Worm (Caenorhabditis elegans): Measurements from ENCODE around the gene ZK1321.4.

The ZK1321.4 gene

DNA sequence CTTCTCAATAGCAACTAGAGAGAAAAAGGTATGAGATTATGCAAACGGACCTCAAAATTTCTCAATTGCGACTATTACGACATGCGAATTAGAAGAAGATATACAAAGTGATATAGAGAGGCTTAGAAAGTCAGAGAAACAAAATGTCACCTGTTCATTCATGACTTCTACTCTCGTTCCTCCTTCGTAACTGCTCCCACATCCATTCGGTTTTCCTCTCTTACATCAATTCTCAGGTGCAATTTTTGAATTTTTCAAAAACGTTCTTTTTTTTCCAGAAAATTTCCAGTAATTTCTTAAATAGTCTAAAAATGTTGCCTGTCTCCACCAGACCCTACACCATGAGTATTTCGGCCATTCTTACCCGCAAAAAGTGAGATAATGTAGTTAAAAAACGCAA lies 9.0 kb downstream of the ZK1321.4 start:
- no peak for TF ChIP-seq unc-39 (tag; optimal IDR thresholded peaks at IDR 0.05)
- no peak for TF ChIP-seq nhr-28 (tag; optimal IDR thresholded peaks at IDR 0.05)
- no peak for TF ChIP-seq hmg-11 (tag; optimal IDR thresholded peaks at IDR 0.05)

DNA sequence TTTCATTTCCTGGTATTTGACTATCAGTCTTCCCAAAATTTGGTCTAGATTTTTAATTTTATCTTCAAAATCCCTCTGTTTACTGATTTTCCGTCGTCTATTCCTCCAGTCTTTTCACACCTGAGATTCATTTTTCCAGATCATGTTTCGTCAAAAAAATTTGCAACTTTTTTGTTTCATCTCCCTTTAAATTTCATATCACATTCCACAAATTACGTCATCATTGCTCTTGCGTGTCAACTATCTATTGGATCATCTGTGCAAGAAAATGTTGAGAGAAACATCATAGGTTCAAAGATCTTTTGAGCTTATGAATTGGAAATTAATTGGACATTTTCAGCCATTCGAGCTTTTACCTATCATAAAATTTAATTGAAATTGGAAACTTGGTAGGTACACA lies 14.4 kb downstream of the ZK1321.4 start:
- TF ChIP-seq nhr-11 (tag; optimal IDR thresholded peaks at IDR 0.05), result peak; percentile 60
- no peak for TF ChIP-seq daf-12 (tag; optimal IDR thresholded peaks at IDR 0.05)
- no peak for TF ChIP-seq nhr-12 (tag; optimal IDR thresholded peaks at IDR 0.05)
- TF ChIP-seq nfya-1 (tag; optimal IDR thresholded peaks at IDR 0.05; ENCODE audit: insufficient read depth), result peak; percentile 26

DNA sequence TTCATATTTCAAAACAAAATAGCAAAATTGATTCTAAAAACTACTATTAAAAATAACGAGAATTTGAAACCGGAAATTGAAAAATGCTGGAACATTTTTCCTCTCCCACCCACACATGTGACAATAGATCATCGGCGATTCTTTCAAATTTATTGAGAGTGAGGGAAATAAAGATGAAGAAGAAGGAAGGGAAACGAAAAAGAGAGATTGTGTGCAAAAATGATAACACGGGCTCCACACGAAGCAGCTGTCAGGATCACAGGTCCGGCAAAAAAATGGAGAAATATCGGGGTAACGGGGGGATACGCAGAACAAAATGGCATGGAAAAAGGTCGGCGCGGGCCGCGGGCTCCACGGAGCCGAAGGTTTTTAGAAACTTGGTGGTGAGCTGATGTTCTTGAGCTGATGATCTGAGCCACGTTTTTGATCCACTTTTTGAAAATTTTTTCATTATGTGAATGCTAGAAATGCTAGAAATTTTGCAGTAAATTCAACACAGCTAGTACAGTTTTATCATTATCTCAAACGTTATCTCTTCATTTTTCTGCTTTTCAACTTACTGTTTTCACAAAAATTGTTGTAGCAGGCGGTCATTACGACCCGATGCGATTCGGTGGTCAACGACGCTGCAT lies 16.0 kb downstream of the ZK1321.4 start, which contains the start of gene shk-1:
TSS of gene shk-1 (plus strand) at position 582 of the 632 bp plus-strand sequence.
- no peak for TF ChIP-seq skn-1 (tag; optimal IDR thresholded peaks at IDR 0.05)
- no peak for TF ChIP-seq fkh-2 (tag; optimal IDR thresholded peaks at IDR 0.05)
- TF ChIP-seq nhr-11 (tag; optimal IDR thresholded peaks at IDR 0.05), result peak; percentile 40
- TF ChIP-seq eor-1 (tag; optimal IDR thresholded peaks at IDR 0.05), result no peak
- TF ChIP-seq nfya-1 (tag; optimal IDR thresholded peaks at IDR 0.05; ENCODE audit: insufficient read depth), result peak; percentile 31

DNA sequence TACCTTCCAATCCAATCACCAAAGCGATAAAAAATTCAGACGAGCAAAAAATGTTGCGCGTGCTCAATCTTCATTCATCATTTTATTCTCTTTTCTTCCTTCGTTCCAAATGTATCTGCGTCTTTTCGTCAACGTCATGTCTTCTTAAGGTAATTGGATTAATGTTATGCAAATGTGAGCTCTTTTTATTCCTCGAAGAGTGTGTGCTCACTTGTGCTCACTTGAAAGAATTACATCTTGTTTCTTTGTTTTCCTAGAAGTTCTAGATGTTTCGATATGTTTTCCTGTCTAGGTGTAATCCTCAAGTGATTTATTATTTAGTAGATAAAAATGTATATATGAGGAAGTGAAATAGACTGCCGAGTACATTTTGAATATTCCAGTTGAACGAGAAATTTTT lies 18.3 kb downstream of the ZK1321.4 start:
- TF ChIP-seq fkh-10 (GFP tag; optimal IDR thresholded peaks at IDR 0.05) (peak; percentile 45), ceh-82 (tag; optimal IDR thresholded peaks at IDR 0.05) (no peak)

DNA sequence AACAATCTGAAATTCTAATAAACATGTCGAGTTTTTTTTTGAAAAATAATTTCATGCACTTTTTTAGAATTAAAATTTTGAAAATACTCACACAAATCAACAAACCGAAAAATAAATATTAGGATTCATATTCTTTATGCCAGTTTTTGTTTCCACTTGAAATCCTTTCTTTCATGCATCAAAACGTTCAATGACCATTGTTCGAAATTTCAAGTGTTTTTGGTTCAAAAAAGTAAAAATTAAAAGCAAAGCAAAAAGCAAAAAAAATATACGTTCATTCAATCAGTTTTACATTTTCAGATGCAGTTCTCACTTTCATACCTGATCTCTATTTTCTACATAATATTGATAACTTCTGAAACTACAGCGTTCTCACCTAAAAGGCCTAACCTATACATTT lies 20.0 kb downstream of the ZK1321.4 start, which contains the start of gene ZK1321.1:
TSS of gene ZK1321.1 (plus strand) at position 301 of the 400 bp plus-strand sequence.
- no peak for TF ChIP-seq nhr-76 (tag; optimal IDR thresholded peaks at IDR 0.05)
- no peak for TF ChIP-seq fkh-10 (GFP tag; optimal IDR thresholded peaks at IDR 0.05)
- TF ChIP-seq eor-1 (tag; optimal IDR thresholded peaks at IDR 0.05), result no peak
- TF ChIP-seq nhr-23 (tag; optimal IDR thresholded peaks at IDR 0.05), result no peak
- no peak for TF ChIP-seq nhr-28 (tag; optimal IDR thresholded peaks at IDR 0.05)
- no peak for TF ChIP-seq nfya-1 (tag; optimal IDR thresholded peaks at IDR 0.05; ENCODE audit: insufficient read depth)
- no peak for TF ChIP-seq ZK546.5 (tag; optimal IDR thresholded peaks at IDR 0.05)
- TF ChIP-seq unc-62 (GFP tag; optimal IDR thresholded peaks at IDR 0.05), result no peak
- no peak for TF ChIP-seq elt-3 (tag; optimal IDR thresholded peaks at IDR 0.05)

DNA sequence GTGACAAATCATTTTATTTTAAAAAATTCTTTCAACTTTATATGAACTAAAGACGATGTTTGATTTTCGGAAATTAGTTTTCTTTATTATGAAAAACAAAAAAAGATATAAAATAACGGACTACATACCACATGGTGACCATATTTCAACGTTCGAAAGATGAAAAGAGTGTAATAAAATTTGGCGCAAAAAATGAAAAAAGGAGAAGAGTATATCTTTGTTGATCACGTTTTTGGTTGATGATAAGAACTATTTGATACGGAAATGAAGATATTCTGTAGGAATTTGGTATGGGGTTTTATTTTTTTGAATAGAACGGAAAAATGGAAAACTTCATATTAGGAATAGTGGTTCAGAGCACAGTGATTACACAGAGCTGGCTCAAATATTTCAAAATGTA lies 20.7 kb downstream of the ZK1321.4 start, which contains the start of gene Y53C12B.7:
TSS of gene Y53C12B.7 (minus strand) at position 163 of the 400 bp plus-strand sequence.
- TF ChIP-seq ZK546.5 (tag; optimal IDR thresholded peaks at IDR 0.05) (no peak), sea-2 (GFP tag; optimal IDR thresholded peaks at IDR 0.05) (no peak), snpc-4 (tag; optimal IDR thresholded peaks at IDR 0.05) (no peak), aly-2 (tag; optimal IDR thresholded peaks at IDR 0.05) (no peak), ceh-16 (tag; optimal IDR thresholded peaks at IDR 0.05) (no peak), elt-3 (tag; optimal IDR thresholded peaks at IDR 0.05) (no peak), unc-62 (GFP tag; optimal IDR thresholded peaks at IDR 0.05) (no peak), elt-1 (tag; optimal IDR thresholded peaks at IDR 0.05) (no peak), ztf-11 (tag; optimal IDR thresholded peaks at IDR 0.05) (no peak), ceh-82 (tag; optimal IDR thresholded peaks at IDR 0.05) (no peak), nhr-28 (tag; optimal IDR thresholded peaks at IDR 0.05) (no peak)

DNA sequence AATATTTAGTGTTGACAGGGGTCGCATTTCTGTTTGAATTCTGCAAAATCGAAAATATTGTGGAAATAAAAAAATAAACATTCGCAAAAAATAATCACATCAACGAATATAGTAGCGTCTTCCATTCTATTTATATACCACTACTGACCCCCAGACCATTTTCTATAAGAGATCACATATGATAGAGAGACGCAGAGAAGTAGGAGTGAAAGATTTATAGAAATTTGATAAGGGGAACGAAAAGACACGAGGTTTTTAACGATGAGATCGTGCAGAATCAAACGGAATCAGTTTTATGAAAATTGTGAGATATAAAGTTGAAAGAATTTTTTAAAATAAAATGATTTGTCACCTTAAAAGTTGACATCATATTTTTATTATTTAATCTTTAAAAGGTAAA lies 21.5 kb downstream of the ZK1321.4 start:
- TF ChIP-seq nhr-43 (tag; optimal IDR thresholded peaks at IDR 0.05; ENCODE audit: poor library complexity, severe bottlenecking) (peak; percentile 81), mml-1 (tag; optimal IDR thresholded peaks at IDR 0.05) (no peak), nhr-23 (tag; optimal IDR thresholded peaks at IDR 0.05) (peak; percentile 71), fos-1 (tag; optimal IDR thresholded peaks at IDR 0.05) (no peak), unc-39 (tag; optimal IDR thresholded peaks at IDR 0.05) (no peak), lin-15B (tag; optimal IDR thresholded peaks at IDR 0.05) (no peak), unc-62 (GFP tag; optimal IDR thresholded peaks at IDR 0.05) (no peak), nhr-11 (tag; optimal IDR thresholded peaks at IDR 0.05) (no peak)

All from whole organism, L3 larva.